Worm (Caenorhabditis elegans): ENCODE measurements around the gene cnt-2.

DNA sequence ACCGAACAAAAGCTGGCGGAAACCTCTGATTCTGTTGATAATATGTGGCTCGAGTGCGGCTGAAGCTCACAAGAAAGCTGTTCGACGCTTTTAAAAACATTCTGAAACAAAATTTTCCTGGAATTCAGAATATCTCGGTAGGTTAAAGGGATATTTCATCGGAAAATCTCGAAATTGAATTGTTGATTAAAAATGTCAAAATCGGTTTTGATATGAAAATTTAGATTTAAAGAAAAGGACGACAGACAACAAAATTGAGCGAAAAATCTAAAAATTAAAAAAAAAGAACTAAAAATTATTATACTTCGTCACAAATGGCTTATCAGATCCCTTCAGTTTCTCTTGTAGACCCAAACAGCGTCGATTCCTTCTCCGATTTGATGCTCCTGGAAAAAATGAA is 45.6 kb downstream of the cnt-2 start, which contains the start of gene Y39A1A.20:
- TF ChIP-seq nhr-77 (tag; optimal IDR thresholded peaks at IDR 0.05) (no peak), ztf-4 (tag; optimal IDR thresholded peaks at IDR 0.05) (no peak), swsn-7 (tag; optimal IDR thresholded peaks at IDR 0.05) (no peak), zip-4 (GFP tag; optimal IDR thresholded peaks at IDR 0.05) (no peak), mdl-1 (tag; optimal IDR thresholded peaks at IDR 0.05) (no peak), nhr-12 (tag; optimal IDR thresholded peaks at IDR 0.05) (no peak), snu-23 (GFP tag; optimal IDR thresholded peaks at IDR 0.05) (no peak)
